Fruit fly (Drosophila melanogaster): ENCODE data around the gene Edg84A.

DNA sequence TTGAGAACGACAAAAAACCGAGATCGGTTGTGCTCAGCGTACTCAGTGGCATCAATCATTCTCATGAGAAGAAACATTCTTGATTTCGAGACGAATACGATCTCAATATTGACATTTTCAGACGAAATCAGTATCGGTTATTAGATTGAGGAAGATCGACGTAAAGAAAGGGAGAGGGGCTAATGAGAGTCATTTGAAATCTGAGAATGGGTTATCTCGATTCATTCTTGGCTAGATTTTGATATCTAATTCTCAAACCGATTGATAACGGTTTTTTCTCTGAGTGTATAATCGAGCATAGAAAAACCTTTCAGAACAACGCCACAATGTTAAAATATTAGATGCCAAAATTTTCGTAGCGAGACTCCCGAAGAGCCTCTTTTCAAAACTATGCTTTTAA, 43.3 kb upstream of the Edg84A start, which contains the start of gene CG31286:
- TF ChIP-seq CG8478 (optimal IDR thresholded peaks at IDR 0.05) (no peak), CTCF (optimal IDR thresholded peaks at IDR 0.05) (no peak)

Measured in S2 (cell line).